Worm (Caenorhabditis elegans) whole organism, L4 larva: ENCODE measurements around the gene pph-4.1.

Experiments
- D1046.2 ChIP-seq: fragments of 200-800 bp; sonication (Bioruptor generic); IDR thresholded peaks from 2 replicates; pipeline ENCODE4 v1.3.6; 2022; ENCODE audit warnings: missing genetic modification characterization, missing compliant biosample characterization
- F26F4.8 ChIP-seq: fragments of 200-800 bp; sonication (Bioruptor generic); conservative IDR thresholded peaks from 2 replicates; pipeline ENCODE4 v1.3.6; 2022; ENCODE audit warnings: missing genetic modification characterization, missing compliant biosample characterization
- R02D3.7 ChIP-seq: fragments of 150-350 bp; sonication (generic microtip); optimal IDR thresholded peaks from 3 replicates; lab custom pipeline; 2014; ENCODE audit warnings: missing biosample characterization, missing genetic modification characterization
- T20F7.1 ChIP-seq: fragments of 200-800 bp; sonication (Bioruptor generic); optimal IDR thresholded peaks from 2 replicates; lab custom pipeline; 2018; ENCODE audit warnings: mild to moderate bottlenecking, missing genetic modification characterization, missing compliant biosample characterization
- Y105C5A.15 ChIP-seq: fragments of 200-800 bp; sonication (Bioruptor generic); IDR thresholded peaks from 2 replicates; pipeline ENCODE4 v1.3.6; 2022; ENCODE audit warnings: missing genetic modification characterization, missing compliant biosample characterization
- Y48G9A.11 ChIP-seq: fragments of 200-800 bp; sonication (Bioruptor generic); IDR thresholded peaks from 2 replicates; pipeline ENCODE4 v1.3.6; 2022; ENCODE audit warnings: missing genetic modification reagents, missing genetic modification characterization, missing compliant biosample characterization
- Y5F2A.4 ChIP-seq: fragments of 200-800 bp; sonication (Bioruptor generic); optimal IDR thresholded peaks from 2 replicates; lab custom pipeline; 2018; ENCODE audit warnings: mild to moderate bottlenecking, missing genetic modification characterization, missing compliant biosample characterization
- Y75B8A.6 ChIP-seq: fragments of 200-800 bp; sonication (Bioruptor generic); IDR thresholded peaks from 2 replicates; pipeline ENCODE4 v1.3.6; 2022; ENCODE audit warnings: missing genetic modification reagents, missing genetic modification characterization, missing compliant biosample characterization
- ZK546.5 ChIP-seq, 2 experiments: sonication (generic microtip); optimal IDR thresholded peaks; 2 replicates each; lab custom pipeline; 2017; ENCODE audit warnings: missing biosample characterization in 2 of 2, missing genetic modification characterization in 2 of 2
- aha-1 ChIP-seq: fragments of 150-350 bp; peaks from one replicate; lab custom pipeline; 2014; ENCODE audit warnings: missing biosample characterization, missing genetic modification characterization
- ama-1 ChIP-seq: fragments of 150-350 bp; optimal IDR thresholded peaks from 2 replicates; lab custom pipeline; 2014; ENCODE audit warnings: inconsistent platforms, mixed read lengths
- arid-1 ChIP-seq: fragments of 200-800 bp; sonication (Bioruptor generic); conservative IDR thresholded peaks from 2 replicates; pipeline ENCODE4 v1.3.6; 2022; ENCODE audit warnings: missing genetic modification reagents, missing genetic modification characterization, missing compliant biosample characterization
- attf-4 ChIP-seq: sonication (generic microtip); optimal IDR thresholded peaks from 3 replicates; lab custom pipeline; 2017; ENCODE audit warnings: missing biosample characterization, missing genetic modification characterization
- ceh-28 ChIP-seq: fragments of 150-350 bp; optimal IDR thresholded peaks from 2 replicates; lab custom pipeline; 2014; ENCODE audit warnings: missing biosample characterization, missing genetic modification reagents, missing genetic modification characterization
- ceh-62 ChIP-seq: sonication (generic microtip); optimal IDR thresholded peaks from 2 replicates; lab custom pipeline; 2017; ENCODE audit warnings: missing biosample characterization, missing genetic modification characterization
- cey-2 ChIP-seq: sonication (generic microtip); optimal IDR thresholded peaks from 3 replicates; lab custom pipeline; 2017; ENCODE audit warnings: missing genetic modification characterization, mild to moderate bottlenecking, missing compliant biosample characterization, antibody characterized with exemption, borderline replicate concordance; ENCODE audit not compliant: insufficient read depth
- daf-16 ChIP-seq, 3 experiments: sonication (generic microtip); optimal IDR thresholded peaks; 2 replicates each; lab custom pipeline; 2016 to 2017; ENCODE audit warnings: missing genetic modification characterization in 3 of 3, missing genetic modification reagents in 3 of 3, mild to moderate bottlenecking in 2 of 3, missing compliant biosample characterization in 2 of 3, missing biosample characterization in 1 of 3, moderate library complexity in 1 of 3
- dmd-8 ChIP-seq: fragments of 200-800 bp; sonication (Bioruptor generic); IDR thresholded peaks from 2 replicates; pipeline ENCODE4 v1.3.6; 2022; ENCODE audit warnings: missing genetic modification characterization, missing compliant biosample characterization
- dmd-9 ChIP-seq: fragments of 200-800 bp; sonication (Bioruptor generic); IDR thresholded peaks from 2 replicates; pipeline ENCODE4 v1.3.6; 2022; ENCODE audit warnings: missing genetic modification reagents, missing genetic modification characterization, missing compliant biosample characterization
- dve-1 ChIP-seq: sonication (generic microtip); optimal IDR thresholded peaks from 2 replicates; lab custom pipeline; 2017; ENCODE audit warnings: antibody characterized with exemption, mild to moderate bottlenecking, missing genetic modification characterization, missing compliant biosample characterization; ENCODE audit not compliant: insufficient read depth
- egl-27 ChIP-seq: sonication (generic microtip); optimal IDR thresholded peaks from 3 replicates; lab custom pipeline; 2017; ENCODE audit warnings: missing biosample characterization, missing genetic modification reagents, missing genetic modification characterization
- egl-43 ChIP-seq: fragments of 200-800 bp; sonication (Bioruptor generic); IDR thresholded peaks from 2 replicates; pipeline ENCODE4 v1.3.6; 2022; ENCODE audit warnings: missing genetic modification reagents, missing genetic modification characterization, missing compliant biosample characterization
- gei-8 ChIP-seq: fragments of 200-800 bp; sonication (Bioruptor generic); optimal IDR thresholded peaks from 2 replicates; lab custom pipeline; 2018; ENCODE audit warnings: mild to moderate bottlenecking, missing genetic modification characterization, missing compliant biosample characterization
- hlh-30 ChIP-seq: sonication (generic microtip); optimal IDR thresholded peaks from 2 replicates; lab custom pipeline; 2017; ENCODE audit warnings: antibody characterized with exemption, mild to moderate bottlenecking, missing genetic modification characterization, missing compliant biosample characterization; ENCODE audit not compliant: insufficient read depth
- hmg-1.1 ChIP-seq: fragments of 200-800 bp; sonication (Bioruptor generic); IDR thresholded peaks from 2 replicates; pipeline ENCODE4 v1.3.6; 2022; ENCODE audit warnings: missing genetic modification reagents, missing genetic modification characterization, missing compliant biosample characterization
- jun-1 ChIP-seq: fragments of 150-350 bp; optimal IDR thresholded peaks from 2 replicates; lab custom pipeline; 2014; ENCODE audit warnings: missing biosample characterization, missing genetic modification reagents, missing genetic modification characterization
- lim-7 ChIP-seq: fragments of 200-800 bp; sonication (Bioruptor generic); IDR thresholded peaks from 2 replicates; pipeline ENCODE4 v1.3.6; 2022; ENCODE audit warnings: missing genetic modification characterization, missing compliant biosample characterization
- lin-1 ChIP-seq: fragments of 200-800 bp; sonication (Bioruptor generic); IDR thresholded peaks from 2 replicates; pipeline ENCODE4 v1.3.6; 2022; ENCODE audit warnings: missing genetic modification reagents, missing genetic modification characterization, missing compliant biosample characterization
- lin-29 ChIP-seq: fragments of 200-800 bp; sonication (Bioruptor generic); IDR thresholded peaks from 2 replicates; pipeline ENCODE4 v1.3.6; 2022; ENCODE audit warnings: missing genetic modification reagents, missing genetic modification characterization, missing compliant biosample characterization
- madf-9 ChIP-seq: fragments of 200-800 bp; sonication (Bioruptor generic); conservative IDR thresholded peaks from 2 replicates; pipeline ENCODE4 v1.3.6; 2022; ENCODE audit warnings: missing genetic modification reagents, missing genetic modification characterization, missing compliant biosample characterization
- mdl-1 ChIP-seq, 2 experiments: fragments of 150-350 bp in 1 of 2; sonication (generic microtip) in 1 of 2; optimal IDR thresholded peaks; 2 replicates each; lab custom pipeline; 2014 to 2017; ENCODE audit warnings: missing biosample characterization in 2 of 2, missing genetic modification characterization in 2 of 2
- mep-1 ChIP-seq: fragments of 150-350 bp; sonication (generic microtip); optimal IDR thresholded peaks from 3 replicates; lab custom pipeline; 2014; ENCODE audit warnings: missing biosample characterization, missing genetic modification characterization
- mxl-2 ChIP-seq: fragments of 200-800 bp; sonication (Bioruptor generic); conservative IDR thresholded peaks from 2 replicates; pipeline ENCODE4 v1.3.6; 2022; ENCODE audit warnings: missing genetic modification reagents, missing genetic modification characterization, missing compliant biosample characterization
- mxl-3 ChIP-seq: fragments of 200-800 bp; sonication (Bioruptor generic); optimal IDR thresholded peaks from 2 replicates; lab custom pipeline; 2018; ENCODE audit warnings: mild to moderate bottlenecking, missing genetic modification characterization, missing compliant biosample characterization
- nhr-10 ChIP-seq: fragments of 150-350 bp; optimal IDR thresholded peaks from 2 replicates; lab custom pipeline; 2014; ENCODE audit warnings: missing biosample characterization, missing genetic modification characterization
- nhr-28 ChIP-seq: fragments of 150-350 bp; optimal IDR thresholded peaks from 2 replicates; lab custom pipeline; 2014; ENCODE audit warnings: missing biosample characterization, missing genetic modification characterization
- nhr-48 ChIP-seq: sonication (generic microtip); optimal IDR thresholded peaks from 2 replicates; lab custom pipeline; 2016; ENCODE audit warnings: mild to moderate bottlenecking, missing genetic modification characterization, missing compliant biosample characterization
- nhr-76 ChIP-seq: fragments of 150-350 bp; optimal IDR thresholded peaks from 2 replicates; lab custom pipeline; 2014; ENCODE audit warnings: missing biosample characterization, missing genetic modification characterization
- nhr-77 ChIP-seq: fragments of 150-350 bp; optimal IDR thresholded peaks from 2 replicates; lab custom pipeline; 2014; ENCODE audit warnings: missing biosample characterization, missing genetic modification characterization
- php-3 ChIP-seq: fragments of 200-800 bp; sonication (Bioruptor generic); IDR thresholded peaks from 2 replicates; pipeline ENCODE4 v1.3.6; 2022; ENCODE audit warnings: missing genetic modification reagents, missing genetic modification characterization, missing compliant biosample characterization
- pqm-1 ChIP-seq: sonication (generic microtip); optimal IDR thresholded peaks from 2 replicates; lab custom pipeline; 2017; ENCODE audit warnings: missing biosample characterization, missing genetic modification characterization
- saeg-2 ChIP-seq: fragments of 200-800 bp; sonication (Bioruptor generic); IDR thresholded peaks from 2 replicates; pipeline ENCODE4 v1.3.6; 2022; ENCODE audit warnings: missing genetic modification reagents, missing genetic modification characterization, missing compliant biosample characterization
- snpc-1.2 ChIP-seq: fragments of 200-800 bp; sonication (Bioruptor generic); IDR thresholded peaks from 2 replicates; pipeline ENCODE4 v1.3.6; 2022; ENCODE audit warnings: missing genetic modification reagents, missing genetic modification characterization, missing compliant biosample characterization
- snpc-4 ChIP-seq: fragments of 150-350 bp; optimal IDR thresholded peaks from 2 replicates; lab custom pipeline; 2014; ENCODE audit warnings: missing biosample characterization, missing genetic modification characterization
- spr-1 ChIP-seq: sonication (generic microtip); optimal IDR thresholded peaks from 2 replicates; lab custom pipeline; 2016; ENCODE audit warnings: mild to moderate bottlenecking, missing genetic modification characterization, missing compliant biosample characterization
- tra-1 ChIP-seq: fragments of 200-800 bp; sonication (Bioruptor generic); IDR thresholded peaks from 2 replicates; pipeline ENCODE4 v1.3.6; 2022; ENCODE audit warnings: missing genetic modification reagents, missing genetic modification characterization, missing compliant biosample characterization
- unc-62 ChIP-seq, 3 experiments: fragments of 150-350 bp in 1 of 3; sonication (generic microtip); optimal IDR thresholded peaks in 2 of 3; peaks in 1 of 3; 1 replicate in 1 of 3; 2 replicates in 2 of 3; lab custom pipeline; 2014 to 2017; ENCODE audit warnings: missing biosample characterization in 3 of 3, missing genetic modification characterization in 3 of 3, missing genetic modification reagents in 3 of 3, missing genotype in 1 of 3
- zag-1 ChIP-seq: fragments of 150-350 bp; optimal IDR thresholded peaks from 2 replicates; lab custom pipeline; 2014; ENCODE audit warnings: missing biosample characterization, missing genetic modification characterization
- zfp-3 ChIP-seq: fragments of 200-800 bp; sonication (Bioruptor generic); conservative IDR thresholded peaks from 2 replicates; pipeline ENCODE4 v1.3.6; 2022; ENCODE audit warnings: missing genetic modification reagents, missing genetic modification characterization, missing compliant biosample characterization

pph-4.1 gene

DNA sequence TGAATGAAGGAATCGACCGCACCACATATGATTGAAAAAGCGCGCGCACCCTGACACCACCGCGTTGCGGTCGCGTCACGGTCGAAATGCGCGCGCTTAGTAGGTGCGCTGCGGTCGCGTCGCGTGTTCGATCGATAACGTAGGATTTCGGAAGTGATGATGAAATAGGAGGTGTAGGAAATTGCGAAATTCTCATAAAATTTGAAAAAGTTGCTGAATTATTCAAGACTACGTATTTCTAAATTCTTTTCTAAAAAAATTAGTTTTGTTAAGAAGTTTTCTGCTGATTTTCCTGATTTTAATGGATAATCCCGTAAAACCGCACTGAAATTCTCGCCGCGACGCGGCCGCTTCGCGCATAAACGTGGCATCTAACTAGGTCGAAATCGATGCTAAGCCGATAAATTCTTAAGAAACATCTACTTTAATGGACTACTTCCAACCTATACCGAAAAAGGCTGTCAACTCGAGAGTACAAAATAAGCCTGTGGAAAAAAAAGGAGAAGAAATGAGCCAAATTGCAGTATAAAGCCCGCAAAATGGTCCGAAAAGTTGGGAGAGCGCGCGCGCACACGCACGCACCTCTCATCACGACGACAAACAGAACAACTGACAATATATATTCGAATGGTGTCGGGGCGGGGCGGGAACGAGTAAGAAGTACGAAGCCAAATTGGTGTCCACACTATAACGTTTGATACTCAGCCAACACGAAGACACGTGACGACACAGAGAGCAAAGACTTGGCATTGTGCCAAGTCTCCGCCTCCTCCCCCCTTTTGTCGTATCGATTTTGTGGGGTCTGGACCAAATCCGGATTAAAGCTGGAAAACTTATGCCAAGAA is 17.5 kb upstream of the pph-4.1 start, which contains the start of gene his-72 (continued):
- TF ChIP-seq ceh-62 (tag; lab: Kevin White, UChicago) (no peak), Y105C5A.15 (GFP tag; lab: Robert Waterston, UW) (no peak), madf-9 (GFP tag; lab: Robert Waterston, UW) (no peak), lin-1 (GFP tag; lab: Robert Waterston, UW) (no peak), ZK546.5 (tag; optimal IDR thresholded peaks at IDR 0.05; lab: Kevin White, UChicago) (no peak), pqm-1 (no peak), nhr-76 (tag; lab: Kevin White, UChicago) (no peak), unc-62 (GFP tag; optimal IDR thresholded peaks at IDR 0.05 in 1 of 2; lab: Kevin White, UChicago) (peak in 1 of 2 experiments; percentile 34), unc-62 (tag; optimal IDR thresholded peaks at IDR 0.05; lab: Kevin White, UChicago) (no peak), nhr-28 (tag; lab: Kevin White, UChicago) (no peak), dmd-9 (no peak), hmg-1.1 (GFP tag; lab: Robert Waterston, UW) (peak; percentile 46; the same call in 1 of the 2 replicates), nhr-10 (no peak), zag-1 (tag; lab: Kevin White, UChicago) (no peak), D1046.2 (no peak), nhr-77 (tag; lab: Kevin White, UChicago) (no peak), attf-4 (no peak), php-3 (no peak), snpc-1.2 (GFP tag; lab: Robert Waterston, UW) (0 out of 2 replicates have a peak, but pooled peaks have one; percentile 21), Y75B8A.6 (GFP tag; lab: Robert Waterston, UW) (0 out of 2 replicates have a peak, but pooled peaks have one; percentile 5), zfp-3 (GFP tag; lab: Robert Waterston, UW) (no peak), lin-29 (no peak), tra-1 (GFP tag; lab: Robert Waterston, UW) (no peak), mxl-3 (peak; percentile 40), ama-1 (lab: Kevin White, UChicago) (peak; percentile 89), arid-1 (GFP tag; lab: Robert Waterston, UW) (0 out of 2 replicates have a peak, but pooled peaks have one; percentile 2), spr-1 (tag; lab: Kevin White, UChicago) (no peak), mxl-2 (no peak), dve-1 (peak; percentile 52), aha-1 (tag; lab: Kevin White, UChicago) (peak; percentile 81), F26F4.8 (GFP tag; lab: Robert Waterston, UW) (no peak), R02D3.7 (no peak), gei-8 (GFP tag; lab: Kevin White, UChicago) (no peak), mep-1 (tag; lab: Kevin White, UChicago) (peak; percentile 80), Y5F2A.4 (GFP tag; lab: Kevin White, UChicago) (no peak), daf-16 (GFP tag; optimal IDR thresholded peaks at IDR 0.05; lab: Kevin White, UChicago) (no peak), daf-16 (tag; optimal IDR thresholded peaks at IDR 0.05; lab: Kevin White, UChicago) (no peak), saeg-2 (GFP tag; lab: Robert Waterston, UW) (no peak), T20F7.1 (GFP tag; lab: Kevin White, UChicago) (no peak), ceh-28 (no peak), jun-1 (tag; lab: Kevin White, UChicago) (no peak), mdl-1 (tag; optimal IDR thresholded peaks at IDR 0.05; lab: Kevin White, UChicago) (peak; percentile 5 to 6), hlh-30 (tag; lab: Kevin White, UChicago) (peak; percentile 58), egl-43 (GFP tag; lab: Robert Waterston, UW) (peak; percentile 64; the same call in 1 of the 2 replicates), nhr-48 (tag; lab: Kevin White, UChicago) (no peak), Y48G9A.11 (no peak), egl-27 (tag; lab: Kevin White, UChicago) (no peak), dmd-8 (GFP tag; lab: Robert Waterston, UW) (no peak), snpc-4 (tag; lab: Kevin White, UChicago) (no peak), cey-2 (tag; lab: Kevin White, UChicago) (no peak), lim-7 (GFP tag; lab: Robert Waterston, UW) (no peak)
